4 fruit fly cellular contexts compared by ENCODE assay signal in the genomic region with DNA sequence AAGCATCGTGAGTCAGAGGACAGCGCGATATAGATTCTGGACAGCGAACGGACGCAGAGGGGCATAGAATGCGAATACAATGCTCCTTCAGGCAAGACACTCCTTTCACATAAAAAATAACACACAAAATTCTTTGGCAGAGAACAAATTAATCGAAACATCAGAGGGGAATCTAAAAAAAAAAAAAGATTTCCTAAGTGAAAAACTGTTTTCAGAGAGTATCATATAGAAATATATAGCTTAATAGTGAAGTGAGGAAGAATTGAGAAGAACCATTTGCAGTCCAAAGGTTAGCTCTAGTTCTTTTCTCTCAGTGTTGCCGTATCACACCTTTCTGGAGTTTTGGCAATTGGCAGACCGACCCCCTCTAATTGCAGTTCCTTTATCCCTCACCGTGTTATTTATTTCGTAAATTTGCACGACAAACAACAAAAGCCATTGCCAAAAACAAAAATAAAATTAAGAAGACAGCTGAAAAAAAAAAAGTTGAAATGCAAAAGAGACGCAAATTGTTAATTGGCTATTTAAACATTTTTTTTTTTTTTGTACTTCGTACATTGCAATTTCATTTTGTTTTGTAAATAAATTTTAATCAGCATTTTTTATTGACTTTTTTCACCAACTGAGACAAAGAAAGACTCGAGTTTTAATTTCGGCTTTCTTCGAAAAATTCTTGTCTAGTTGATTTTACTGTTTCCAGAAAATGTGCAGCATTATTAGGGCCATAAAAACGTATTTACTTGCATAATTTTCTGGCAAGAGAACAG.
TF ChIP-seq lines count a peak whose summit lies in the region.

No protein-coding gene starts in this region.

- no peak for TF ChIP-seq CTCF in whole organism, embryonic (GFP tag; optimal IDR thresholded peaks at IDR 0.05; lab: Kevin White, UChicago)

TF ChIP-seq in whole organism, adult, 20 proteins besides CTCF, POLR2A, EP300 and RAD21:
- TF ChIP-seq tj (GFP tag; optimal IDR thresholded peaks at IDR 0.05; lab: Kevin White, UChicago) (peak; percentile 71), CG7045 (GFP tag; optimal IDR thresholded peaks at IDR 0.05; lab: Kevin White, UChicago) (no peak)

TF ChIP-seq in whole organism, embryonic, 481 proteins besides CTCF, POLR2A, EP300 and RAD21:
- peak; percentile 23 for TF ChIP-seq sens (GFP tag; lab: Kevin White, UChicago)
- no peak for TF ChIP-seq pita (GFP tag; optimal IDR thresholded peaks at IDR 0.05; lab: Kevin White, UChicago)

TF ChIP-seq in whole organism, prepupa, 60 proteins besides CTCF, POLR2A, EP300 and RAD21 (continues in another document):
- no peak for TF ChIP-seq CG9139 (GFP tag; optimal IDR thresholded peaks at IDR 0.05; lab: Kevin White, UChicago)
- no peak for TF ChIP-seq CG6792 (GFP tag; optimal IDR thresholded peaks at IDR 0.05; lab: Kevin White, UChicago)
- TF ChIP-seq CG6276 (GFP tag; optimal IDR thresholded peaks at IDR 0.05; lab: Kevin White, UChicago): no peak
- TF ChIP-seq achi (GFP tag; optimal IDR thresholded peaks at IDR 0.05; lab: Kevin White, UChicago): no peak
- TF ChIP-seq Blimp-1 (GFP tag; optimal IDR thresholded peaks at IDR 0.05; lab: Kevin White, UChicago): no peak
- no peak for TF ChIP-seq Eip93F (GFP tag; optimal IDR thresholded peaks at IDR 0.05; lab: Kevin White, UChicago)
- no peak for TF ChIP-seq Lpt (GFP tag; optimal IDR thresholded peaks at IDR 0.05; lab: Kevin White, UChicago)
- TF ChIP-seq CG3032 (tag; optimal IDR thresholded peaks at IDR 0.05; lab: Kevin White, UChicago): no peak
- no peak for TF ChIP-seq CG11902 (GFP tag; optimal IDR thresholded peaks at IDR 0.05; lab: Kevin White, UChicago)
- peak; percentile 56 for TF ChIP-seq svp (GFP tag; lab: Kevin White, UChicago)
- TF ChIP-seq CG34406 (GFP tag; optimal IDR thresholded peaks at IDR 0.05; lab: Kevin White, UChicago): no peak
- no peak for TF ChIP-seq net (GFP tag; optimal IDR thresholded peaks at IDR 0.05; lab: Kevin White, UChicago)
- TF ChIP-seq CG4318 (GFP tag; optimal IDR thresholded peaks at IDR 0.05; lab: Kevin White, UChicago): no peak
- peak; percentile 48 for TF ChIP-seq CG31627 (GFP tag; optimal IDR thresholded peaks at IDR 0.05; lab: Kevin White, UChicago)
- no peak for TF ChIP-seq CG3919 (GFP tag; optimal IDR thresholded peaks at IDR 0.05; lab: Kevin White, UChicago)
- no peak for TF ChIP-seq Hr38 (GFP tag; optimal IDR thresholded peaks at IDR 0.05; lab: Kevin White, UChicago)
- no peak for TF ChIP-seq CG11294 (GFP tag; IDR thresholded peaks at IDR 0.05; lab: Robert Waterston, UW)
- TF ChIP-seq CG32006 (GFP tag; optimal IDR thresholded peaks at IDR 0.05; lab: Kevin White, UChicago): no peak
- TF ChIP-seq CG8632 (GFP tag; optimal IDR thresholded peaks at IDR 0.05; lab: Kevin White, UChicago): no peak
- no peak for TF ChIP-seq Sox14 (GFP tag; optimal IDR thresholded peaks at IDR 0.05; lab: Kevin White, UChicago)
- no peak for TF ChIP-seq eg (GFP tag; IDR thresholded peaks at IDR 0.05; lab: Robert Waterston, UW)
- TF ChIP-seq topi (GFP tag; optimal IDR thresholded peaks at IDR 0.05; lab: Kevin White, UChicago): peak; percentile 44
- no peak for TF ChIP-seq fd85E (GFP tag; optimal IDR thresholded peaks at IDR 0.05; lab: Kevin White, UChicago)
- TF ChIP-seq Met (GFP tag; optimal IDR thresholded peaks at IDR 0.05; lab: Kevin White, UChicago): peak; percentile 23
- peak; percentile 28 for TF ChIP-seq cyc (GFP tag; optimal IDR thresholded peaks at IDR 0.05; lab: Kevin White, UChicago)
- no peak for TF ChIP-seq Eip78C (GFP tag; lab: Kevin White, UChicago)
- TF ChIP-seq CG6854 (GFP tag; optimal IDR thresholded peaks at IDR 0.05; lab: Kevin White, UChicago): no peak
- no peak for TF ChIP-seq Gug (GFP tag; IDR thresholded peaks at IDR 0.05; lab: Robert Waterston, UW)
- no peak for TF ChIP-seq Hr4 (GFP tag; optimal IDR thresholded peaks at IDR 0.05; lab: Kevin White, UChicago)
- TF ChIP-seq CG16779 (tag; optimal IDR thresholded peaks at IDR 0.05; lab: Kevin White, UChicago): no peak
- no peak for TF ChIP-seq CG11762 (GFP tag; optimal IDR thresholded peaks at IDR 0.05; lab: Kevin White, UChicago; ENCODE audit: insufficient read depth)
- no peak for TF ChIP-seq dac (GFP tag; optimal IDR thresholded peaks at IDR 0.05; lab: Kevin White, UChicago)
- TF ChIP-seq CG8319 (GFP tag; optimal IDR thresholded peaks at IDR 0.05; lab: Kevin White, UChicago): no peak
- TF ChIP-seq fkh (GFP tag; optimal IDR thresholded peaks at IDR 0.05; lab: Kevin White, UChicago): no peak
- TF ChIP-seq CG6808 (GFP tag; optimal IDR thresholded peaks at IDR 0.05; lab: Kevin White, UChicago): no peak
- no peak for TF ChIP-seq Sox15 (GFP tag; optimal IDR thresholded peaks at IDR 0.05; lab: Kevin White, UChicago)
- TF ChIP-seq Ets21C (GFP tag; optimal IDR thresholded peaks at IDR 0.05; lab: Kevin White, UChicago): no peak
- TF ChIP-seq CG10631 (GFP tag; optimal IDR thresholded peaks at IDR 0.05; lab: Kevin White, UChicago): no peak
- TF ChIP-seq vri (GFP tag; optimal IDR thresholded peaks at IDR 0.05; lab: Kevin White, UChicago): no peak
- TF ChIP-seq CG6163 (GFP tag; IDR thresholded peaks at IDR 0.05; lab: Robert Waterston, UW): no peak
- peak; percentile 7 for TF ChIP-seq Smox (GFP tag; optimal IDR thresholded peaks at IDR 0.05; lab: Kevin White, UChicago)

TF ChIP-seq in whole organism, wandering third instar larva, 38 proteins besides CTCF, POLR2A, EP300 and RAD21:
- TF ChIP-seq sv (GFP tag; optimal IDR thresholded peaks at IDR 0.05; lab: Kevin White, UChicago) (no peak), Rel (GFP tag; optimal IDR thresholded peaks at IDR 0.05; lab: Kevin White, UChicago) (no peak), Rel (tag; optimal IDR thresholded peaks at IDR 0.05; lab: Kevin White, UChicago) (no peak), Vsx2 (GFP tag; optimal IDR thresholded peaks at IDR 0.05; lab: Kevin White, UChicago; ENCODE audit: partially characterized antibody) (no peak), Mio (GFP tag; optimal IDR thresholded peaks at IDR 0.05; lab: Kevin White, UChicago) (no peak), HLH106 (tag; optimal IDR thresholded peaks at IDR 0.05; lab: Kevin White, UChicago) (peak; percentile 34), br (GFP tag; optimal IDR thresholded peaks at IDR 0.05; lab: Kevin White, UChicago) (peak; percentile 11), sage (GFP tag; optimal IDR thresholded peaks at IDR 0.05; lab: Kevin White, UChicago) (no peak), ey (GFP tag; optimal IDR thresholded peaks at IDR 0.05; lab: Kevin White, UChicago) (peak; percentile 42), GATAd (GFP tag; optimal IDR thresholded peaks at IDR 0.05; lab: Kevin White, UChicago) (no peak), OdsH (GFP tag; optimal IDR thresholded peaks at IDR 0.05; lab: Kevin White, UChicago) (peak; percentile 22), Dfd (GFP tag; optimal IDR thresholded peaks at IDR 0.05; lab: Kevin White, UChicago) (no peak), Sp1 (GFP tag; optimal IDR thresholded peaks at IDR 0.05; lab: Kevin White, UChicago) (no peak), Abd-B (GFP tag; optimal IDR thresholded peaks at IDR 0.05; lab: Kevin White, UChicago) (no peak), foxo (GFP tag; optimal IDR thresholded peaks at IDR 0.05; lab: Kevin White, UChicago) (peak in 1 of 2 experiments; percentile 49), fru (GFP tag; optimal IDR thresholded peaks at IDR 0.05; lab: Kevin White, UChicago) (peak; percentile 35), h (GFP tag; optimal IDR thresholded peaks at IDR 0.05; lab: Kevin White, UChicago) (peak; percentile 57), N (GFP tag; optimal IDR thresholded peaks at IDR 0.05; lab: Kevin White, UChicago) (no peak), Hnf4 (GFP tag; optimal IDR thresholded peaks at IDR 0.05; lab: Kevin White, UChicago) (peak; percentile 45), rgr (GFP tag; optimal IDR thresholded peaks at IDR 0.05; lab: Kevin White, UChicago) (peak; percentile 28), dmrt93B (GFP tag; optimal IDR thresholded peaks at IDR 0.05; lab: Kevin White, UChicago) (peak; percentile 13), psq (GFP tag; optimal IDR thresholded peaks at IDR 0.05; lab: Kevin White, UChicago) (peak; percentile 34), dl (GFP tag; optimal IDR thresholded peaks at IDR 0.05; lab: Kevin White, UChicago; ENCODE audit: insufficient read depth in 1 of 2, partially characterized antibody in 2 of 2) (no peak), woc (GFP tag; optimal IDR thresholded peaks at IDR 0.05; lab: Kevin White, UChicago) (peak; percentile 17), Jra (GFP tag; optimal IDR thresholded peaks at IDR 0.05; lab: Kevin White, UChicago) (no peak), Hr83 (GFP tag; optimal IDR thresholded peaks at IDR 0.05; lab: Kevin White, UChicago; ENCODE audit: poor library complexity, severe bottlenecking) (no peak)
